Worm (Caenorhabditis elegans) whole organism, midembryonic: ENCODE results near the gene cyp-33B1.

ENCODE experiments used
- T22C8.4 ChIP-seq: fragments of 200-800 bp; sonication (Bioruptor generic); IDR thresholded peaks from 2 replicates; pipeline ENCODE4 v1.3.6; 2022; ENCODE audit warnings: missing genetic modification characterization, missing compliant biosample characterization
- cog-1 ChIP-seq: sonication (generic microtip); optimal IDR thresholded peaks from 2 replicates; lab custom pipeline; 2016; ENCODE audit warnings: missing genetic modification characterization, missing compliant biosample characterization
- flt-1 ChIP-seq: fragments of 200-800 bp; sonication (Bioruptor generic); IDR thresholded peaks from 2 replicates; pipeline ENCODE4 v1.3.6; 2022; ENCODE audit warnings: missing genetic modification characterization, missing compliant biosample characterization
- klf-2 ChIP-seq: fragments of 200-800 bp; sonication (Bioruptor generic); conservative IDR thresholded peaks from 2 replicates; pipeline ENCODE4 v1.3.6; 2022; ENCODE audit warnings: missing genetic modification reagents, missing genetic modification characterization, missing compliant biosample characterization
- med-1 ChIP-seq: sonication (generic microtip); optimal IDR thresholded peaks from 2 replicates; lab custom pipeline; 2017; ENCODE audit warnings: missing genetic modification characterization, mild to moderate bottlenecking, missing compliant biosample characterization, antibody characterized with exemption, missing genetic modification reagents; ENCODE audit not compliant: insufficient read depth
- ref-1 ChIP-seq: fragments of 200-800 bp; sonication (Bioruptor generic); conservative IDR thresholded peaks from 2 replicates; pipeline ENCODE4 v1.3.6; 2022; ENCODE audit warnings: missing genetic modification reagents, missing genetic modification characterization, missing compliant biosample characterization
- ztf-23 ChIP-seq: fragments of 200-800 bp; sonication (Bioruptor generic); IDR thresholded peaks from 2 replicates; pipeline ENCODE4 v1.3.6; 2022; ENCODE audit warnings: missing genetic modification reagents, missing genetic modification characterization, missing compliant biosample characterization
- ztf-29 ChIP-seq: fragments of 200-800 bp; sonication (Bioruptor generic); IDR thresholded peaks from 2 replicates; pipeline ENCODE4 v1.3.6; 2022; ENCODE audit warnings: missing genetic modification reagents, missing genetic modification characterization, missing compliant biosample characterization

DNA sequence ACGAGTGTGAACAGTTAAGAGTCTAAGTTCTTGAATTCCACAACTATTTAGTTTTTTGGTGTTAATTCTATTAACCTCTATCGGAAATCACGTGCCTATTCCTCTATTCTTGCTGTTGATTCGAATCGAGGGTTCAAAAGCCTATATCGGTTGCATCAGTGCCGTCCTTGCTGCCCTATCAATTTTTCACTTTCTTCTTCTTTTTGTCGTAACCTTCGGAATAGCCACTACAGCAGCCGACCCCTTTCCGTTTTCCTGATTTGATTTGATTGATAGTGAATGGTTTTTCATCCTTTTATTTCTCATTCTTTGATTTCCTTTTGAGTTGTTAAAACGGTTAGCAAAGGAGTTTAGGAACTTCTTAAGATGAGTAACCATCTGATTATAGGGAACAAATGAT, 46.9 kb upstream of the cyp-33B1 start:
- TF ChIP-seq cog-1 (tag; lab: Kevin White, UChicago) (no peak), med-1 (GFP tag; lab: Kevin White, UChicago) (no peak), T22C8.4 (GFP tag; lab: Robert Waterston, UW) (no peak), flt-1 (GFP tag; lab: Robert Waterston, UW) (no peak), ref-1 (no peak), ztf-29 (GFP tag; lab: Robert Waterston, UW) (no peak), ztf-23 (no peak), klf-2 (no peak)
